Fruit fly (Drosophila melanogaster): ENCODE measurements around the gene ND-15.

The ND-15 gene

DNA sequence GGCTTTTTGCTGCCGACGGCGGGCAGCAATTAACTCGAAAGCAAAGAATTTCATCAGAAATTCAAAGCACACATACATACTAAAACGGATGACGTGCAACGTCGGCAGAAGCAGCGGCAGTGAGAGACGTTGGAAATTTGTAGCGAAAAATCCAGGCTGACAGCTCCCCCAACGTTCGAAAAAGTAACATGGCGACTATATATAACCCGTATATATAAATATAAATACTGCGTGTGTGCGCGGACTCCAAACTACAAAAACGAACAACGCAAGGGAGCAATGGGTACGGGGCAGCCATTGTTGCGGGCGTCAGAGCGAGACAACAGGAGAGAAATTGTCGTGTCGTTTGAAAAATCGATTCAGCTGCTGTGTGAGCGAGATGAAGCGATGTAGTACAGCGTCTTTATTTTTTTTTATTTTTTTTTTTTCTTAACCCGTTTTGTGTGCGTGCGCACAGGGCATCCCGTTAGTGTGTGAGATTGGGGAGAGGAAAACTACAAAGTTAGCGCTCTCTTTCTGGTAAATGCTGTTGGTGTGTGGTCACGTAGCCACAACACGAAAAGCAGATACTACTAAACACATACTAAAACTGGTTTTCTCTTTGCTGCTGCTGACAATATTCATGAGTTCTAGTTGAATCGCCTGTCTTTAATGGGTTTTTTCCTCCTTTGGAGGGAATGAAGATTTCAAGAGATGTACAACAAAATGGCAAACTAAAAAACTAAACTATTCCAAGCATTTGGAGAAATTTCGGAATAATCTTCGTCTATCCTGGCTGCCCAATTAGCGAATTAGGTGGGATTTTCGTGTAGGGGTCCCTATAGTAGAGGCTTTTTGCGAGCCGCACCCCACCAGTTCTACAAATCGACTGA lies 46.3 kb downstream of the ND-15 start:
- TF ChIP-seq CG4496 (GFP tag; IDR thresholded peaks at IDR 0.05) (no peak), rn (GFP tag; IDR thresholded peaks at IDR 0.05) (no peak), CG15710 (tag; optimal IDR thresholded peaks at IDR 0.05) (peak; percentile 90), Ets98B (GFP tag; IDR thresholded peaks at IDR 0.05) (no peak), CG8159 (tag; optimal IDR thresholded peaks at IDR 0.05) (peak; percentile 72), CG9948 (tag; optimal IDR thresholded peaks at IDR 0.05) (peak; percentile 64), fd96Ca (GFP tag; IDR thresholded peaks at IDR 0.05) (no peak), CG14655 (GFP tag; optimal IDR thresholded peaks at IDR 0.05) (peak; percentile 88), gl (tag; optimal IDR thresholded peaks at IDR 0.05) (peak; percentile 94), EcR (GFP tag; optimal IDR thresholded peaks at IDR 0.05) (peak; percentile 69), Pif1B (GFP tag; optimal IDR thresholded peaks at IDR 0.05) (peak; percentile 92), CG32121 (GFP tag; IDR thresholded peaks at IDR 0.05) (no peak), CG34367 (tag; optimal IDR thresholded peaks at IDR 0.05) (peak; percentile 77), Pif1A (GFP tag; optimal IDR thresholded peaks at IDR 0.05) (peak; percentile 89), D1 (tag; optimal IDR thresholded peaks at IDR 0.05) (peak; percentile 4), CG13204 (GFP tag; optimal IDR thresholded peaks at IDR 0.05) (peak; percentile 85), CG10348 (GFP tag; IDR thresholded peaks at IDR 0.05) (no peak), Snoo (tag; optimal IDR thresholded peaks at IDR 0.05) (peak; percentile 77), CG8301 (tag; optimal IDR thresholded peaks at IDR 0.05) (peak; percentile 73), CG17806 (tag; optimal IDR thresholded peaks at IDR 0.05) (peak; percentile 62), CG12605 (GFP tag; IDR thresholded peaks at IDR 0.05) (no peak)

DNA sequence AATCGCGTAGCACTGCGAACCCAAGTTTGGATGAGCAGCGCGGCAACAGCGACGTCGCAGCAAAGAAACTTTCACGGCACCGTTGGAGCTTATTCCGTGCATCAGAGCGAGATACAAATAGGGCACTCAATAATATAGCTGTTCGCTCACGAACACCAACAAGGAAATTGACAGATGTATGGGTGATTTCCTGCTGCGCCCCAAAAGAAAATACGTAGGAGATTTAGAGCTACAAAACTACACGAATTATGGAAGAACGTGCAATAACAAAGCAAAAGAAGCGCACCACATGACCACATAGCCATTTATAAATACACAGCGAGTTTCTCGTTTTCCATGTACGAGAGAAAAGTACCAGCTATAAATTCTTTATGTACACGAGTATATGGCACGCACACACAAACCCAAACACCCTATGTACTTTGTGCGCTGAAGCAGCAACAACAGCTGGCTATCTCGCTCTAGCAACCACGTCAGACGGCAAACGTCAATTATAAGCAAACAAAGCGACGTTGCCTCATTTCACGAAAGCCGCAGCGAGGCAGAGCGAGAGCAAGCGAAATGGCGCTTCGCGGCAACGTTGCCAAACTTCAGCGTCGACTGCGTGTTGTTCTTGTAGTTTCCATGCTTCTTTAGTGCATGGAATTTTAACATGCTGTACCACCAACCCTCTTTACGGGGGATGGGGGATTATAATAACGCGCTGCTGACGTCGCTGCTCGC lies 47.1 kb downstream of the ND-15 start:
- peak; percentile 56 for TF ChIP-seq CG14655 (GFP tag; optimal IDR thresholded peaks at IDR 0.05)
- TF ChIP-seq D1 (tag; optimal IDR thresholded peaks at IDR 0.05) = no peak
- TF ChIP-seq EcR (GFP tag; optimal IDR thresholded peaks at IDR 0.05) = peak; percentile 67
- no peak for TF ChIP-seq CG10348 (GFP tag; IDR thresholded peaks at IDR 0.05)
- TF ChIP-seq CG12605 (GFP tag; IDR thresholded peaks at IDR 0.05) = no peak
- TF ChIP-seq fd96Ca (GFP tag; IDR thresholded peaks at IDR 0.05) = no peak
- TF ChIP-seq CG17806 (tag; optimal IDR thresholded peaks at IDR 0.05) = no peak
- TF ChIP-seq CG9948 (tag; optimal IDR thresholded peaks at IDR 0.05) = no peak
- peak; percentile 40 for TF ChIP-seq gl (tag; optimal IDR thresholded peaks at IDR 0.05)
- TF ChIP-seq rn (GFP tag; IDR thresholded peaks at IDR 0.05) = no peak
- no peak for TF ChIP-seq CG4496 (GFP tag; IDR thresholded peaks at IDR 0.05)
- TF ChIP-seq Snoo (tag; optimal IDR thresholded peaks at IDR 0.05) = peak; percentile 19
- TF ChIP-seq Ets98B (GFP tag; IDR thresholded peaks at IDR 0.05) = no peak
- peak; percentile 23 for TF ChIP-seq CG15710 (tag; optimal IDR thresholded peaks at IDR 0.05)
- TF ChIP-seq CG13204 (GFP tag; optimal IDR thresholded peaks at IDR 0.05) = peak; percentile 28
- peak; percentile 55 for TF ChIP-seq CG8301 (tag; optimal IDR thresholded peaks at IDR 0.05)
- TF ChIP-seq CG34367 (tag; optimal IDR thresholded peaks at IDR 0.05) = peak; percentile 29
- peak; percentile 35 for TF ChIP-seq CG8159 (tag; optimal IDR thresholded peaks at IDR 0.05)
- peak; percentile 2 for TF ChIP-seq Pif1A (GFP tag; optimal IDR thresholded peaks at IDR 0.05)
- TF ChIP-seq Pif1B (GFP tag; optimal IDR thresholded peaks at IDR 0.05) = peak; percentile 76
- no peak for TF ChIP-seq CG32121 (GFP tag; IDR thresholded peaks at IDR 0.05)

dm6 chr2L:162208-162607 lies 47.7 kb downstream of the ND-15 start:
- TF ChIP-seq CG8159 (tag; optimal IDR thresholded peaks at IDR 0.05) (no peak), CG4496 (GFP tag; IDR thresholded peaks at IDR 0.05) (no peak), gl (tag; optimal IDR thresholded peaks at IDR 0.05) (no peak), fd96Ca (GFP tag; IDR thresholded peaks at IDR 0.05) (no peak), rn (GFP tag; IDR thresholded peaks at IDR 0.05) (no peak), CG9948 (tag; optimal IDR thresholded peaks at IDR 0.05) (peak; percentile 10), D1 (tag; optimal IDR thresholded peaks at IDR 0.05) (peak; percentile 59), Ets98B (GFP tag; IDR thresholded peaks at IDR 0.05) (no peak), CG8301 (tag; optimal IDR thresholded peaks at IDR 0.05) (no peak), CG34367 (tag; optimal IDR thresholded peaks at IDR 0.05) (no peak), Snoo (tag; optimal IDR thresholded peaks at IDR 0.05) (no peak), CG10348 (GFP tag; IDR thresholded peaks at IDR 0.05) (no peak), Pif1A (GFP tag; optimal IDR thresholded peaks at IDR 0.05) (no peak)

DNA sequence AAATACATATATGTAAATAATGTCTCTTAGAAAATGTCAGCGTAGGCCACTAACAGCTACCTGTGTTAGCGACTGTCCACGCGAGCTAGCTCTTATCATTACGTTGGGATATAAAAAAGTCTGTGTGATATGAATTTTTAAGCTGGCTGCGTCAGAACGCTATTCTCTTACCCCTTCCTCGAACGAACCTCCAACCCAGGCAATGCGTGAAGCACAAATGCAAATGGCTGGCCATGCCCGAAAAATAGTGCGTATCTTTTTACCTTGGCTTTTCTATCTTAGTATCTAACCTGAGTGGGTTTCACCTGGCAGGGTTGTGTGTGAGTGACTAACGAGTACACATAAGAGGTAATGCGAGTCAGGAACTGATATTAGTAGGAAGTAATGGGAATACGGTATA lies 48.7 kb downstream of the ND-15 start:
- TF ChIP-seq CG13204 (GFP tag; optimal IDR thresholded peaks at IDR 0.05) = no peak
- TF ChIP-seq CG14655 (GFP tag; optimal IDR thresholded peaks at IDR 0.05) = no peak
- no peak for TF ChIP-seq CG15710 (tag; optimal IDR thresholded peaks at IDR 0.05)
- TF ChIP-seq gl (tag; optimal IDR thresholded peaks at IDR 0.05) = no peak
- TF ChIP-seq D1 (tag; optimal IDR thresholded peaks at IDR 0.05) = no peak
- no peak for TF ChIP-seq Pif1A (GFP tag; optimal IDR thresholded peaks at IDR 0.05)
- no peak for TF ChIP-seq CG32121 (GFP tag; IDR thresholded peaks at IDR 0.05)

- peak; percentile 14 for TF ChIP-seq CG14655 (GFP tag; optimal IDR thresholded peaks at IDR 0.05)
- TF ChIP-seq CG32121 (GFP tag; IDR thresholded peaks at IDR 0.05) = no peak
- no peak for TF ChIP-seq Pif1A (GFP tag; optimal IDR thresholded peaks at IDR 0.05)
- peak; percentile 2 for TF ChIP-seq D1 (tag; optimal IDR thresholded peaks at IDR 0.05)
- no peak for TF ChIP-seq CG4496 (GFP tag; IDR thresholded peaks at IDR 0.05)
- TF ChIP-seq Ets98B (GFP tag; IDR thresholded peaks at IDR 0.05) = no peak
- TF ChIP-seq CG8159 (tag; optimal IDR thresholded peaks at IDR 0.05) = peak; percentile 18
- peak; percentile 3 for TF ChIP-seq EcR (GFP tag; optimal IDR thresholded peaks at IDR 0.05)
- TF ChIP-seq CG34367 (tag; optimal IDR thresholded peaks at IDR 0.05) = no peak
- no peak for TF ChIP-seq CG15710 (tag; optimal IDR thresholded peaks at IDR 0.05)
Observed at dm6 chr2L:165253-165890, 50.8 kb downstream of the ND-15 start.

Measured in whole organism, pupa.